Worm (Caenorhabditis elegans) whole organism, late embryonic: ENCODE results near the gene ZK593.2.
A peak's percentile ranks its signal among the peaks of the same experiment; 100 is the strongest.

Experiments used
- T23F11.4 ChIP-seq: fragments of 200-800 bp; sonication (Bioruptor generic); optimal IDR thresholded peaks from 2 replicates; lab custom pipeline; 2018; ENCODE audit warnings: mild to moderate bottlenecking, missing genetic modification characterization, missing compliant biosample characterization
- ceh-18 ChIP-seq: sonication (generic microtip); optimal IDR thresholded peaks from 2 replicates; lab custom pipeline; 2016; ENCODE audit warnings: missing genetic modification characterization, missing compliant biosample characterization
- ceh-19 ChIP-seq: fragments of 200-800 bp; sonication (Bioruptor generic); optimal IDR thresholded peaks from 2 replicates; lab custom pipeline; 2018; ENCODE audit warnings: mild to moderate bottlenecking, missing genetic modification characterization, missing compliant biosample characterization
- ceh-22 ChIP-seq: sonication (generic microtip); optimal IDR thresholded peaks from 2 replicates; lab custom pipeline; 2017; ENCODE audit warnings: missing biosample characterization, missing genetic modification characterization
- ceh-31 ChIP-seq: sonication (generic microtip); optimal IDR thresholded peaks from 2 replicates; lab custom pipeline; 2016; ENCODE audit warnings: missing genetic modification characterization, missing compliant biosample characterization
- ceh-6 ChIP-seq: fragments of 200-800 bp; sonication (Bioruptor generic); optimal IDR thresholded peaks from 2 replicates; lab custom pipeline; 2018; ENCODE audit warnings: mild to moderate bottlenecking, missing genetic modification characterization, missing compliant biosample characterization
- che-1 ChIP-seq: sonication (generic microtip); optimal IDR thresholded peaks from 2 replicates; lab custom pipeline; 2016; ENCODE audit warnings: mild to moderate bottlenecking, missing genetic modification characterization, missing compliant biosample characterization
- dve-1 ChIP-seq: sonication (generic microtip); optimal IDR thresholded peaks from 2 replicates; lab custom pipeline; 2017; ENCODE audit warnings: antibody characterized with exemption, mild to moderate bottlenecking, missing genetic modification characterization, missing compliant biosample characterization
- elt-4 ChIP-seq: sonication (generic microtip); optimal IDR thresholded peaks from 2 replicates; lab custom pipeline; 2016; ENCODE audit warnings: missing genetic modification characterization, missing compliant biosample characterization
- fax-1 ChIP-seq: sonication (generic microtip); optimal IDR thresholded peaks from 2 replicates; lab custom pipeline; 2016; ENCODE audit warnings: missing genotype, missing genetic modification characterization, missing compliant biosample characterization
- hlh-8 ChIP-seq: sonication (generic microtip); optimal IDR thresholded peaks from 2 replicates; lab custom pipeline; 2016; ENCODE audit warnings: missing genotype, missing genetic modification characterization, missing compliant biosample characterization
- nhr-232 ChIP-seq: sonication (generic microtip); optimal IDR thresholded peaks from 2 replicates; lab custom pipeline; 2016; ENCODE audit warnings: missing genetic modification characterization, missing compliant biosample characterization
- pax-1 ChIP-seq: fragments of 150-350 bp; optimal IDR thresholded peaks from 2 replicates; lab custom pipeline; 2014; ENCODE audit warnings: missing biosample characterization, missing genetic modification characterization
- sdc-2 ChIP-seq: sonication (generic microtip); optimal IDR thresholded peaks from 2 replicates; lab custom pipeline; 2016; ENCODE audit warnings: missing genotype, missing genetic modification characterization, missing compliant biosample characterization
- sox-2 ChIP-seq: fragments of 200-800 bp; sonication (Bioruptor generic); IDR thresholded peaks from 2 replicates; pipeline ENCODE4 v1.3.6; 2022; ENCODE audit warnings: missing genetic modification reagents, missing genetic modification characterization, missing compliant biosample characterization
- tbx-2 ChIP-seq: sonication (generic microtip); optimal IDR thresholded peaks from 2 replicates; lab custom pipeline; 2016; ENCODE audit warnings: missing genetic modification characterization, missing compliant biosample characterization
- tbx-7 ChIP-seq: sonication (generic microtip); optimal IDR thresholded peaks from 2 replicates; lab custom pipeline; 2016; ENCODE audit warnings: missing genotype, missing genetic modification characterization, missing compliant biosample characterization
- ttx-3 ChIP-seq: sonication (generic microtip); optimal IDR thresholded peaks from 2 replicates; lab custom pipeline; 2016; ENCODE audit warnings: missing genetic modification reagents, missing genetic modification characterization, missing compliant biosample characterization
- unc-42 ChIP-seq: sonication (generic microtip); optimal IDR thresholded peaks from 2 replicates; lab custom pipeline; 2016; ENCODE audit warnings: missing genotype, missing genetic modification characterization, missing compliant biosample characterization
- unc-55 ChIP-seq: sonication (generic microtip); optimal IDR thresholded peaks from 2 replicates; lab custom pipeline; 2017; ENCODE audit warnings: missing biosample characterization, missing genetic modification reagents, missing genetic modification characterization
- zip-5 ChIP-seq: sonication (generic microtip); optimal IDR thresholded peaks from 2 replicates; lab custom pipeline; 2016; ENCODE audit warnings: missing genetic modification characterization, missing compliant biosample characterization
- ztf-16 ChIP-seq: sonication (generic microtip); optimal IDR thresholded peaks from 2 replicates; lab custom pipeline; 2017; ENCODE audit warnings: missing genetic modification characterization, missing compliant biosample characterization

Gene ZK593.2

DNA sequence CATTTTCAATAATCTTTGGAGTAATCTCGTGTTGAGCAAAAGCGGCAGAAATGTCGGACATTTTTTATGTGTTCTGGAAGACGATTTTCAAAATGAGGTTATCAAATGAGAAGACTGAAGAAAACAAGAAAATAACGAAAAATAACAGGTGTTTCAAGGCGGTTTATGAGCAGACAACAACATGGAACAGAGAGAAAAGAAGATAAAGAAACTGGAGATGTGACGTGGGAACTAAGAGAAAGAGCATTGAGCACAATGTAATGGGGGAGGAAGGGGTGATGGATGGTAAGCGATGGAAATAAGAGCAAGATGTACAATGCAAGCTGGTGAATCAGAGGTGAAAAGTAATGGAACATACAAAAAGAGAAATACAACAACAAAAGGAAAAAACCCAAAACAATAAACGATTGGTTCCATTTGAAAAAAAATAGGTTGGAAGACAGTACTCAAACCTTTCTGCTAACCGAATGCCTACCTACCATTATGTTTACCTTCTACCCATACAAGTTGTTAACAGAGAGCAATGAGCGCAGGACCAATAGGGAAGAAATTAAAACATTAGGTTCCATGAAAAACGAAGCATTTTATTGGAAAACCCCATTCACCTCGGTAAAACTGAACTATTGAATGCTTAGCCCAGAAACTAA lies 44.5 kb downstream of the ZK593.2 start, which contains the start of gene Y69E1A.5:
Gene Y69E1A.5 (minus strand): TSS at position 73 of the 647 bp plus-strand sequence.
- TF ChIP-seq pax-1 (tag; lab: Kevin White, UChicago) (no peak), unc-55 (GFP tag; lab: Kevin White, UChicago) (peak; percentile 14), unc-42 (tag; lab: Kevin White, UChicago) (no peak), dve-1 (tag; lab: Kevin White, UChicago) (no peak), tbx-2 (peak; percentile 22), ceh-31 (tag; lab: Kevin White, UChicago) (no peak)

DNA sequence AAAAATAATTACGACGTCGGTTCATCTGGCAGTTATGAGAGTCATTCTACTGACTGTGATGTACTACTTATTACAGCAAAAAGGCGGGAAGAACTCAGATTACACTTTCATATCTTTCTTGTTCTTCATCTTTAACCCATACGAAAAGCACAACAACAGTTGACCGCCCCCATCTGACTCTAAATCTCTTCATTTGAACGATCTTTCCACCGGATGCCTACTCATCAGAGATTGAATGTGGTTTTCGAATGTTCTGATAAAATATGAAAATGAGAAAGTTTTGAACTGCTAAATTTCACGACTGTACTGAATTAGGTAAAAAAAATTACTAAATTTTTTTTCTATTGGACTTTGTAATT lies 45.0 kb downstream of the ZK593.2 start, which contains the start of gene sri-19:
Gene sri-19 (plus strand): TSS at position 143 of the 359 bp plus-strand sequence.
- TF ChIP-seq nhr-232 (no peak), ceh-6 (GFP tag; lab: Kevin White, UChicago) (no peak), ztf-16 (no peak), ceh-19 (GFP tag; lab: Kevin White, UChicago) (no peak), ttx-3 (tag; lab: Kevin White, UChicago) (no peak), sox-2 (GFP tag; lab: Robert Waterston, UW) (no peak), elt-4 (no peak), hlh-8 (no peak), fax-1 (tag; lab: Kevin White, UChicago) (no peak), tbx-7 (no peak), ceh-22 (tag; lab: Kevin White, UChicago) (no peak), sdc-2 (no peak), unc-42 (tag; lab: Kevin White, UChicago) (no peak), T23F11.4 (no peak), zip-5 (no peak), che-1 (tag; lab: Kevin White, UChicago) (no peak), ceh-18 (tag; lab: Kevin White, UChicago) (no peak)
- TF ChIP-seq, all 69 proteins: peak for 0
